Worm (Caenorhabditis elegans) whole organism, L1 larva: ENCODE measurements around the gene F22H10.2.

Experiments
- elt-2 ChIP-seq: sonication (generic microtip); optimal IDR thresholded peaks from 2 replicates; lab custom pipeline; 2016; ENCODE audit warnings: missing genetic modification characterization, mild to moderate bottlenecking, inconsistent platforms, missing compliant biosample characterization, missing genetic modification reagents
- nhr-76 ChIP-seq: sonication (generic microtip); optimal IDR thresholded peaks from 2 replicates; lab custom pipeline; 2017; ENCODE audit warnings: missing biosample characterization, missing genetic modification characterization
- zag-1 ChIP-seq: fragments of 150-350 bp; optimal IDR thresholded peaks from 2 replicates; lab custom pipeline; 2014; ENCODE audit warnings: missing biosample characterization, missing genetic modification characterization

- TF ChIP-seq zag-1 (no peak), nhr-76 (tag; lab: Kevin White, UChicago) (no peak), elt-2 (peak; percentile 55)
Observed at ce11 chrX:16677672-16678071, 1.7 kb upstream of the F22H10.2 start, which contains the start of gene F22H10.3.
